Worm (Caenorhabditis elegans): ENCODE results near the gene ubh-4.

DNA sequence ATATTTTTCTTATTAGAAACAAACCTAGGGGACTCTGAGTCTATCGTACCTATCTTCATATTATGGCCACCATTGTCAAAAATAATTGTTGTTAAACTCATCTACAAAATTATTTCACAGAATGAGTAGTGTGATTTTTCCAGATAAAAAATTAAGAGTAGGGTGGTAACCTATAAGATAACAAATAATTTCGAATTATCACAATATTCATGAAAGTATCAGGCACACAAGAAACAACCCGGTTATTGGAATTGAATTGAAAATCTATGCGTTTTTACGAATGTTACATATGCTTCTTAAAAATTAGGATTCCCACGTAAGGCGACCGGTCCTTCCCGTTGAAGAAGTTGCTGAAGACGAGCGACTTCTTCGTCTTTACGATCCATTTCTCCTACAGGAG is 2.2 kb downstream of the ubh-4 start, which contains the start of gene arp-6:
- TF ChIP-seq Y48G9A.11 (GFP tag; IDR thresholded peaks at IDR 0.05) (no peak), zip-2 (tag; optimal IDR thresholded peaks at IDR 0.05) (no peak), ztf-11 (tag; optimal IDR thresholded peaks at IDR 0.05) (no peak), zfp-3 (GFP tag; conservative IDR thresholded peaks at IDR 0.05) (no peak), ZK337.2 (GFP tag; IDR thresholded peaks at IDR 0.05) (no peak), daf-16 (GFP tag; optimal IDR thresholded peaks at IDR 0.05) (no peak), daf-16 (tag; optimal IDR thresholded peaks at IDR 0.05) (no peak), mdl-1 (tag; optimal IDR thresholded peaks at IDR 0.05) (no peak)

All from whole organism, L4 larva.